Fruit fly (Drosophila melanogaster) whole organism, embryonic: ENCODE data around the gene GCC88.

Experiments used
- ATbp ChIP-seq: fragments of 200-800 bp; sonication (Bioruptor generic); optimal IDR thresholded peaks from 2 replicates; lab custom pipeline; 2017; ENCODE audit warnings: missing biosample characterization, mild to moderate bottlenecking, missing genetic modification characterization, missing genetic modification reagents
- B-H1 ChIP-seq: fragments of 200-800 bp; sonication (Bioruptor generic); IDR thresholded peaks from 3 replicates; pipeline ENCODE4 v1.3.6; 2022; ENCODE audit warnings: missing biosample characterization, missing genetic modification characterization
- CG10565 ChIP-seq: fragments of 200-800 bp; sonication (Bioruptor generic); optimal IDR thresholded peaks from 3 replicates; lab custom pipeline; 2016; ENCODE audit warnings: missing biosample characterization, mild to moderate bottlenecking, missing genetic modification characterization
- CG10979 ChIP-seq: fragments of 200-800 bp; sonication (Bioruptor generic); optimal IDR thresholded peaks from 2 replicates; lab custom pipeline; 2018; ENCODE audit warnings: missing biosample characterization, mild to moderate bottlenecking, missing genetic modification characterization, moderate library complexity
- CG11085 ChIP-seq: fragments of 200-800 bp; sonication (Bioruptor generic); IDR thresholded peaks from 2 replicates; pipeline ENCODE4 v1.3.6; 2022; ENCODE audit warnings: missing biosample characterization, missing genetic modification characterization
- CG12769 ChIP-seq: fragments of 200-800 bp; sonication (Bioruptor generic); optimal IDR thresholded peaks from 2 replicates; lab custom pipeline; 2019; ENCODE audit warnings: missing biosample characterization, mild to moderate bottlenecking, missing genetic modification characterization, moderate library complexity
- CG12942 ChIP-seq: fragments of 200-800 bp; sonication (Bioruptor generic); optimal IDR thresholded peaks from 3 replicates; lab custom pipeline; 2016; ENCODE audit warnings: missing biosample characterization, missing genetic modification characterization
- CG13123 ChIP-seq: fragments of 200-800 bp; sonication (Bioruptor generic); optimal IDR thresholded peaks from 2 replicates; lab custom pipeline; 2016; ENCODE audit warnings: missing biosample characterization, missing genetic modification characterization
- CG13287 ChIP-seq: fragments of 200-800 bp; sonication (Bioruptor generic); IDR thresholded peaks from 2 replicates; pipeline ENCODE4 v1.3.6; 2022; ENCODE audit warnings: missing biosample characterization, missing genetic modification characterization; ENCODE audit not compliant: partially characterized antibody
- CG15011 ChIP-seq: fragments of 200-800 bp; sonication (Bioruptor generic); optimal IDR thresholded peaks from 3 replicates; lab custom pipeline; 2018; ENCODE audit warnings: missing biosample characterization, mild to moderate bottlenecking, missing genetic modification characterization
- CG1603 ChIP-seq: fragments of 200-800 bp; sonication (Bioruptor generic); optimal IDR thresholded peaks from 2 replicates; lab custom pipeline; 2019; ENCODE audit warnings: missing biosample characterization, mild to moderate bottlenecking, missing genetic modification characterization, moderate library complexity
- CG2129 ChIP-seq: fragments of 200-800 bp; sonication (Bioruptor generic); IDR thresholded peaks from 2 replicates; pipeline ENCODE4 v1.3.6; 2022; ENCODE audit warnings: missing biosample characterization, missing genetic modification characterization; ENCODE audit not compliant: partially characterized antibody
- CG2678 ChIP-seq: fragments of 200-800 bp; sonication (Bioruptor generic); optimal IDR thresholded peaks from 3 replicates; lab custom pipeline; 2019; ENCODE audit warnings: missing biosample characterization, mild to moderate bottlenecking, missing genetic modification characterization, moderate library complexity
- CG3065 ChIP-seq: fragments of 200-800 bp; sonication (Bioruptor generic); optimal IDR thresholded peaks from 2 replicates; lab custom pipeline; 2016; ENCODE audit warnings: missing biosample characterization, missing genetic modification characterization
- CG33213 ChIP-seq: fragments of 200-800 bp; sonication (Bioruptor generic); optimal IDR thresholded peaks from 3 replicates; lab custom pipeline; 2016; ENCODE audit warnings: missing biosample characterization, missing genetic modification characterization
- CG3726 ChIP-seq: fragments of 200-800 bp; sonication (Bioruptor generic); IDR thresholded peaks from 3 replicates; pipeline ENCODE4, ENCODE4 v1.3.6; 2022; ENCODE audit warnings: missing biosample characterization, missing genetic modification characterization
- CG4404 ChIP-seq: fragments of 200-800 bp; sonication (Bioruptor generic); IDR thresholded peaks from 2 replicates; pipeline ENCODE4 v1.3.6; 2022; ENCODE audit warnings: missing biosample characterization, missing genetic modification characterization
- CG7556 ChIP-seq: fragments of 200-800 bp; sonication (Bioruptor generic); optimal IDR thresholded peaks from 2 replicates; lab custom pipeline; 2017; ENCODE audit warnings: missing biosample characterization, mild to moderate bottlenecking, missing genetic modification characterization
- CG7839 ChIP-seq: fragments of 200-800 bp; sonication (Bioruptor generic); optimal IDR thresholded peaks from 3 replicates; lab custom pipeline; 2018; ENCODE audit warnings: missing biosample characterization, mild to moderate bottlenecking, missing genetic modification characterization, moderate library complexity
- CG8478 ChIP-seq: fragments of >200 bp; optimal IDR thresholded peaks from 2 replicates; lab custom pipeline; 2018
- CG9727 ChIP-seq: fragments of 200-800 bp; sonication (Bioruptor generic); optimal IDR thresholded peaks from 3 replicates; lab custom pipeline; 2017; ENCODE audit warnings: missing biosample characterization, mild to moderate bottlenecking, missing genetic modification characterization
- CoRest ChIP-seq: fragments of 200-800 bp; sonication (Bioruptor generic); optimal IDR thresholded peaks from 3 replicates; lab custom pipeline; 2018; ENCODE audit warnings: missing biosample characterization, mild to moderate bottlenecking, missing genetic modification characterization, moderate library complexity
- Dll ChIP-seq: fragments of 200-800 bp; sonication (Bioruptor generic); IDR thresholded peaks from 4 replicates; pipeline ENCODE4 v1.3.6; 2022; ENCODE audit warnings: missing biosample characterization, missing genetic modification characterization; ENCODE audit not compliant: partially characterized antibody
- HLH54F ChIP-seq: fragments of 200-800 bp; sonication (Bioruptor generic); optimal IDR thresholded peaks from 3 replicates; lab custom pipeline; 2016; ENCODE audit warnings: missing biosample characterization, missing genetic modification characterization
- Hr78 ChIP-seq, 2 experiments: fragments of 200-800 bp in 1 of 2; fragments of >200 bp in 1 of 2; sonication (Bioruptor generic) in 1 of 2; optimal IDR thresholded peaks; 2 replicates each; lab custom pipeline; 2017 to 2019; ENCODE audit warnings: missing biosample characterization in 2 of 2, missing genetic modification characterization in 2 of 2, mild to moderate bottlenecking in 1 of 2, moderate library complexity in 1 of 2
- MBD-R2 ChIP-seq: fragments of 200-800 bp; sonication (Bioruptor generic); IDR thresholded peaks from 2 replicates; pipeline ENCODE4 v1.3.6; 2022; ENCODE audit warnings: missing biosample characterization, missing genetic modification characterization
- MESR4 ChIP-seq: fragments of 200-800 bp; sonication (Bioruptor generic); optimal IDR thresholded peaks from 2 replicates; lab custom pipeline; 2018; ENCODE audit warnings: missing biosample characterization, mild to moderate bottlenecking, missing genetic modification characterization, moderate library complexity
- Med ChIP-seq: fragments of 200-800 bp; sonication (Bioruptor generic); peaks from one replicate; lab custom pipeline; 2016; ENCODE audit warnings: missing biosample characterization, missing genetic modification characterization, mild to moderate bottlenecking, inconsistent platforms, moderate library complexity
- Nf-YB ChIP-seq: fragments of 200-800 bp; sonication (Bioruptor generic); optimal IDR thresholded peaks from 3 replicates; lab custom pipeline; 2019; ENCODE audit warnings: missing biosample characterization, mild to moderate bottlenecking, missing genetic modification characterization, moderate library complexity
- Rfx ChIP-seq: fragments of 200-800 bp; sonication (Bioruptor generic); IDR thresholded peaks from 2 replicates; pipeline ENCODE4 v1.3.6; 2022; ENCODE audit warnings: missing biosample characterization, missing genetic modification characterization
- Sin3A ChIP-seq: fragments of >200 bp; optimal IDR thresholded peaks from 2 replicates; lab custom pipeline; 2018
- Six4 ChIP-seq: fragments of 200-800 bp; sonication (Bioruptor generic); optimal IDR thresholded peaks from 2 replicates; lab custom pipeline; 2016; ENCODE audit warnings: missing biosample characterization, missing genetic modification characterization
- Sox100B ChIP-seq: fragments of 200-800 bp; sonication (Bioruptor generic); optimal IDR thresholded peaks from 3 replicates; lab custom pipeline; 2018; ENCODE audit warnings: missing biosample characterization, mild to moderate bottlenecking, missing genetic modification characterization
- ash1 ChIP-seq: fragments of 200-800 bp; sonication (Bioruptor generic); optimal IDR thresholded peaks from 2 replicates; lab custom pipeline; 2018; ENCODE audit warnings: missing biosample characterization, mild to moderate bottlenecking, missing genetic modification characterization
- ato ChIP-seq: fragments of 200-800 bp; sonication (Bioruptor generic); IDR thresholded peaks from 2 replicates; pipeline ENCODE4 v1.3.6; 2022; ENCODE audit warnings: missing biosample characterization, missing genetic modification characterization; ENCODE audit not compliant: partially characterized antibody
- bigmax ChIP-seq: fragments of 200-800 bp; sonication (Bioruptor generic); optimal IDR thresholded peaks from 2 replicates; lab custom pipeline; 2018; ENCODE audit warnings: missing biosample characterization, mild to moderate bottlenecking, missing genetic modification characterization
- gcm ChIP-seq: fragments of 200-800 bp; sonication (Bioruptor generic); optimal IDR thresholded peaks from 2 replicates; lab custom pipeline; 2019; ENCODE audit warnings: missing biosample characterization, mild to moderate bottlenecking, missing genetic modification characterization, moderate library complexity
- lab ChIP-seq: fragments of 200-800 bp; sonication (Bioruptor generic); optimal IDR thresholded peaks from 3 replicates; lab custom pipeline; 2017; ENCODE audit warnings: missing biosample characterization, missing genetic modification characterization, mild to moderate bottlenecking, moderate library complexity, missing genetic modification reagents
- odd ChIP-seq: fragments of 200-800 bp; sonication (Bioruptor generic); optimal IDR thresholded peaks from 2 replicates; lab custom pipeline; 2017; ENCODE audit warnings: missing biosample characterization, mild to moderate bottlenecking, missing genetic modification characterization
- sens ChIP-seq: fragments of 200-800 bp; sonication (Bioruptor generic); peaks from one replicate; lab custom pipeline; 2016; ENCODE audit warnings: missing biosample characterization, missing genetic modification characterization
- shn ChIP-seq: fragments of 200-800 bp; sonication (Bioruptor generic); optimal IDR thresholded peaks from 3 replicates; lab custom pipeline; 2016; ENCODE audit warnings: missing biosample characterization, missing genetic modification characterization
- tap ChIP-seq: fragments of 200-800 bp; optimal IDR thresholded peaks from 3 replicates; lab custom pipeline; 2019; ENCODE audit warnings: missing biosample characterization, mild to moderate bottlenecking, missing genetic modification characterization, moderate library complexity
- tin ChIP-seq: fragments of 200-800 bp; sonication (Bioruptor generic); optimal IDR thresholded peaks from 3 replicates; lab custom pipeline; 2016; ENCODE audit warnings: missing biosample characterization, missing genetic modification characterization
- tna ChIP-seq: fragments of 200-800 bp; sonication (Bioruptor generic); IDR thresholded peaks from 2 replicates; pipeline ENCODE4 v1.3.6; 2022; ENCODE audit warnings: missing biosample characterization, missing genetic modification characterization; ENCODE audit not compliant: partially characterized antibody
- trem ChIP-seq: fragments of 200-800 bp; optimal IDR thresholded peaks from 3 replicates; lab custom pipeline; 2019; ENCODE audit warnings: missing biosample characterization, mild to moderate bottlenecking, missing genetic modification characterization, moderate library complexity
- unc-4 ChIP-seq: fragments of 200-800 bp; sonication (Bioruptor generic); IDR thresholded peaks from 2 replicates; pipeline ENCODE4 v1.3.6; 2022; ENCODE audit warnings: missing biosample characterization, missing genetic modification characterization; ENCODE audit not compliant: partially characterized antibody
- vnd ChIP-seq: fragments of 200-800 bp; sonication (Bioruptor generic); IDR thresholded peaks from 3 replicates; pipeline ENCODE4 v1.3.6; 2022; ENCODE audit warnings: missing biosample characterization, missing genetic modification characterization; ENCODE audit not compliant: partially characterized antibody
- zen ChIP-seq: fragments of 200-800 bp; sonication (Bioruptor generic); optimal IDR thresholded peaks from 3 replicates; lab custom pipeline; 2018; ENCODE audit warnings: missing biosample characterization, mild to moderate bottlenecking, missing genetic modification characterization, moderate library complexity
- zen2 ChIP-seq: fragments of 200-800 bp; sonication (Bioruptor generic); IDR thresholded peaks from 3 replicates; pipeline ENCODE4 v1.3.6; 2022; ENCODE audit warnings: missing biosample characterization, missing genetic modification characterization; ENCODE audit not compliant: partially characterized antibody

GCC88 gene

DNA sequence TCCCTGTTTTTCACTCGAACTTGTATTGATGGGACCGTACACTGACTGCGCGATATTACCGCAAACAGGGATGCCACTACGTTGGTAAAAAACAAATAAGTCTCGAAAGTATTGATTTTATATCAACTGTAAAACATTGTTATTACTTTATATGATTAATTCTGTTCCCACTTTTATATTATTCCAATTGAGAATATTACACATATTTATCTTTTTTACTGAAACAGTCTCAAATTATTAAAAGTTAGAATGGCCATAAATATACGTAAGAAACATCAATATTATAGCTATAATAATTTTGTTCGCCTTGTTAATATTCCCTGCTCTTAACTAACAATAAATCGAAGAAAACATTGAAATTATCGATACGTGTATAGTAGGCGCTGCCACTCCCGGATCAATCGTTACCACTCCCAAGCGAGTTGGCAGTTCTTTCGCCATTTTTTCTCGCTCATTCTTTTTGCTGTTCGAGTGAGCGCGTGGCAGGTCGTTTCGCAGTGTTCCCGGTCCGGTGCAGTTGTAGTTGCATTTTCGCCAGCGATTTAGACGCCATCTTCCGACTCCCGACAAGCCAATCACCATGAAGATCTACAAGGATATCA is 20.5 kb downstream of the GCC88 start, which contains the start of the genes SdhC and Tctp (continued):
- TF ChIP-seq gcm (GFP tag; lab: Kevin White, UChicago) (peak; percentile 18), ato (no peak), CG3726 (no peak), Sin3A (lab: Kevin White, UChicago) (peak; percentile 74), zen (tag; lab: Kevin White, UChicago) (peak; percentile 70), CG10565 (no peak), B-H1 (GFP tag; lab: Robert Waterston, UW) (no peak), sens (peak; percentile 90), Dll (peak; percentile 61; the same call in 3 of the 4 replicates), Nf-YB (GFP tag; lab: Kevin White, UChicago) (peak; percentile 16), HLH54F (peak; percentile 39), odd (GFP tag; lab: Kevin White, UChicago) (peak; percentile 5), CG3065 (GFP tag; lab: Kevin White, UChicago) (peak; percentile 18), MBD-R2 (GFP tag; lab: Robert Waterston, UW) (0 out of 2 replicates have a peak, but pooled peaks have one; percentile 25), CG12769 (tag; lab: Kevin White, UChicago) (peak; percentile 66), CG1603 (tag; lab: Kevin White, UChicago) (peak; percentile 36), CG11085 (GFP tag; lab: Robert Waterston, UW) (no peak), Six4 (GFP tag; lab: Kevin White, UChicago) (peak; percentile 38), CG13123 (GFP tag; lab: Kevin White, UChicago) (peak; percentile 40), CG8478 (lab: Kevin White, UChicago) (no peak), Rfx (peak; percentile 37), Sox100B (GFP tag; lab: Kevin White, UChicago) (peak; percentile 61), trem (tag; lab: Kevin White, UChicago) (peak; percentile 100), ATbp (GFP tag; lab: Kevin White, UChicago) (no peak), CG7839 (tag; lab: Kevin White, UChicago) (peak; percentile 23), Med (GFP tag; lab: Kevin White, UChicago) (peak; percentile 89), CG10979 (peak; percentile 23), CG12942 (peak; percentile 40), CG7556 (GFP tag; lab: Kevin White, UChicago) (peak; percentile 33), CG4404 (GFP tag; lab: Robert Waterston, UW) (no peak), CG33213 (peak; percentile 19), CG13287 (GFP tag; lab: Robert Waterston, UW) (peak; percentile 63), bigmax (GFP tag; lab: Kevin White, UChicago) (peak; percentile 72), Hr78 (GFP tag; optimal IDR thresholded peaks at IDR 0.05; lab: Kevin White, UChicago) (no peak), CG9727 (GFP tag; lab: Kevin White, UChicago) (peak; percentile 62), tna (GFP tag; lab: Robert Waterston, UW) (peak; percentile 40; the same call in 1 of the 2 replicates), CG2129 (no peak), ash1 (no peak), MESR4 (GFP tag; lab: Kevin White, UChicago) (peak; percentile 94), tin (peak; percentile 49), lab (GFP tag; lab: Kevin White, UChicago) (peak; percentile 41), CoRest (tag; lab: Kevin White, UChicago) (peak; percentile 64), tap (tag; lab: Kevin White, UChicago) (no peak), unc-4 (GFP tag; lab: Robert Waterston, UW) (0 out of 2 replicates have a peak, but pooled peaks have one; percentile 51), CG15011 (GFP tag; lab: Kevin White, UChicago) (no peak), vnd (GFP tag; lab: Robert Waterston, UW) (no peak), zen2 (GFP tag; lab: Robert Waterston, UW) (no peak), CG2678 (tag; lab: Kevin White, UChicago) (peak; percentile 52), shn (GFP tag; lab: Kevin White, UChicago) (peak; percentile 38)
